Worm (Caenorhabditis elegans): ENCODE measurements around the gene fbxa-69.
"Not testable (repeated sequence)": the region's sequence is repeated elsewhere in the genome, so short reads cannot be mapped to it uniquely, and the experiment has no call there.

fbxa-69 gene

DNA sequence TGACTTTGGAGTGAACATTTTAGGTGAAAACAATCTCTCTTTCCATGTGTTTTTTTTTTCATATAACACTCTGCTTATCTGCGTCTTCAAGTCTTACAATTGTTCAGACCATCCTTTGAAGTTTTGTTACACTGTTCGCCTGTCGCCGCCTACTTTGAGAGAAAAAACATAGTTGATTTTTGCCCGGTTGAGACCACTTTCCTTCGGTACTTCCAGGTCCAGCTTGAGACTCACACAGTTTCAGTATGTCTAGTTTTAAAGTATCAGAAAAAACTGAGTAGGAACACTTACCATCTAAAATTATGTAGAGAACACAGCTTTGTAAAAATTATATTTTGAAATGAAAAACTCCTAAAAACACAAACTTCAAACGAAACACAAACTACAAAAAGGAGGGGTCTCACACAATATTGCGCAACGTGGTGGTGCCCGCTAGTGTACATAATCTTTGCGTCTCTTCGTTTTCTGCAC lies at the start of gene fbxa-69, which contains the start of gene F54B8.4:
TSS of gene fbxa-69 (minus strand) at position 10 of the 471 bp plus-strand sequence.
TSS of gene F54B8.4 (plus strand) at position 421 of the 471 bp plus-strand sequence.
- TF ChIP-seq tra-4 (tag; optimal IDR thresholded peaks at IDR 0.05) (no peak), F13C5.2 (tag; optimal IDR thresholded peaks at IDR 0.05) (no peak), tbx-11 (GFP tag; IDR thresholded peaks at IDR 0.05) (no peak), flt-1 (GFP tag; IDR thresholded peaks at IDR 0.05) (no peak)

DNA sequence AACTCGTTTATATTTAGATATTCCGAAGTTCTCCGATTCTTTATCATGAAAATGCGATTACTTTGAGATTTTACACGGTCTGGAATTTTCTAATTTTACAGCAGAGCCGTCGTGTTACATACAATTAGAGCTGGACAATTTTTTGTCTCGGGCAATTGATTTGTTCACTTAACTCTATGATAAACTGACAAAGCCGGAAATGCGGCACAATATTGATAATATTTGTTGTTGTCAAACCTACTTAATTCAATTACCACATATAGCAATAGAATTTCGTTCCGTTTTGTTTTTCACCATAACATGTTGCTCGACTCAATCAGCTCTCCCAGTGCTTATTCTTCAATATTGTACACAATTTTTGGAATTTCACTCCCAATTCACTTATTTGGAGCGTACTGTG lies 47.3 kb upstream of the fbxa-69 start, which contains the start of gene srh-299:
TSS of gene srh-299 (plus strand) at position 301 of the 400 bp plus-strand sequence.
- TF ChIP-seq hmg-4 (GFP tag; optimal IDR thresholded peaks at IDR 0.05) (no peak), tra-4 (tag; optimal IDR thresholded peaks at IDR 0.05) (no peak), hmbx-1 (tag; optimal IDR thresholded peaks at IDR 0.05) (no peak), ama-1 (optimal IDR thresholded peaks at IDR 0.05) (no peak), flt-1 (GFP tag; IDR thresholded peaks at IDR 0.05) (no peak), B0310.2 (tag; optimal IDR thresholded peaks at IDR 0.05) (no peak), ets-7 (tag; optimal IDR thresholded peaks at IDR 0.05) (no peak), tbx-11 (GFP tag; IDR thresholded peaks at IDR 0.05) (no peak), pes-1 (GFP tag; IDR thresholded peaks at IDR 0.05) (no peak), aly-1 (tag; optimal IDR thresholded peaks at IDR 0.05) (no peak), ceh-36 (tag; optimal IDR thresholded peaks at IDR 0.05) (no peak), ceh-13 (GFP tag; optimal IDR thresholded peaks at IDR 0.05) (no peak), sea-1 (GFP tag; conservative IDR thresholded peaks at IDR 0.05) (no peak), F13C5.2 (tag; optimal IDR thresholded peaks at IDR 0.05) (no peak), tbx-37 (GFP tag; conservative IDR thresholded peaks at IDR 0.05) (no peak), hnd-1 (tag; optimal IDR thresholded peaks at IDR 0.05) (no peak), scrt-1 (GFP tag; IDR thresholded peaks at IDR 0.05) (no peak)

DNA sequence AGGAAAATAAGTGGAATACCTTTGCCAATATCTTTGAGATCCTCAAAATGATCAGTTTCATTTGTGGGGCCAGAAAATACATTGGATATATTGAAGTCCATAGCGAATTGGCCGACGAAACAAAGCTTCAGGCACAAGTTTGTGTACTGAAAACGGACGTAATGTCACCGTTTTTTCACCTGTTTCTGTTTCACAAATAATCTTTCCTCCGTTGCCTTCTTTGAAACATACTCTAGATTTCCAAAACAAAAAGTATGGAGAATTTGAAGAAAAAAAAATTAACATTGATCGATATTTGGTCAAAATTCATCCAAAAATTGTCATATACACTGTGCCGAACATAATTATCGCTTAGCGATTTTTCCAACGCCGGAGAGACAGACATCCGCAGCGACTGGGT lies 46.8 kb upstream of the fbxa-69 start, which contains the start of gene srz-12:
TSS of gene srz-12 (minus strand) at position 101 of the 400 bp plus-strand sequence.
- no peak for TF ChIP-seq pes-1 (GFP tag; IDR thresholded peaks at IDR 0.05)
- TF ChIP-seq B0310.2 (tag; optimal IDR thresholded peaks at IDR 0.05), result no peak
- no peak for TF ChIP-seq ets-7 (tag; optimal IDR thresholded peaks at IDR 0.05)
- TF ChIP-seq hmbx-1 (tag; optimal IDR thresholded peaks at IDR 0.05), result no peak
- no peak for TF ChIP-seq ceh-36 (tag; optimal IDR thresholded peaks at IDR 0.05)
- no peak for TF ChIP-seq aly-1 (tag; optimal IDR thresholded peaks at IDR 0.05)

ce11 chrV:15858292-15858691 lies 42.5 kb upstream of the fbxa-69 start, which contains the start of gene srh-148:
Gene srh-148, minus strand, starts transcription at chrV:15858392.
- TF ChIP-seq pes-1 (GFP tag; IDR thresholded peaks at IDR 0.05), result no peak
- no peak for TF ChIP-seq flt-1 (GFP tag; IDR thresholded peaks at IDR 0.05)
- TF ChIP-seq aly-1 (tag; optimal IDR thresholded peaks at IDR 0.05), result no peak
- no peak for TF ChIP-seq ets-7 (tag; optimal IDR thresholded peaks at IDR 0.05)
- TF ChIP-seq hmg-4 (GFP tag; optimal IDR thresholded peaks at IDR 0.05), result no peak
- no peak for TF ChIP-seq ama-1 (optimal IDR thresholded peaks at IDR 0.05)
- TF ChIP-seq F13C5.2 (tag; optimal IDR thresholded peaks at IDR 0.05), result no peak
- TF ChIP-seq tbx-37 (GFP tag; conservative IDR thresholded peaks at IDR 0.05), result no peak
- TF ChIP-seq scrt-1 (GFP tag; IDR thresholded peaks at IDR 0.05), result no peak
- TF ChIP-seq ceh-36 (tag; optimal IDR thresholded peaks at IDR 0.05), result no peak
- no peak for TF ChIP-seq sea-1 (GFP tag; conservative IDR thresholded peaks at IDR 0.05)
- TF ChIP-seq ceh-13 (GFP tag; optimal IDR thresholded peaks at IDR 0.05), result no peak
- TF ChIP-seq tra-4 (tag; optimal IDR thresholded peaks at IDR 0.05), result no peak
- no peak for TF ChIP-seq B0310.2 (tag; optimal IDR thresholded peaks at IDR 0.05)
- TF ChIP-seq hnd-1 (tag; optimal IDR thresholded peaks at IDR 0.05), result no peak
- no peak for TF ChIP-seq hmbx-1 (tag; optimal IDR thresholded peaks at IDR 0.05)

- TF ChIP-seq tbx-11 (GFP tag; IDR thresholded peaks at IDR 0.05); hmg-4 (GFP tag; optimal IDR thresholded peaks at IDR 0.05); aly-1 (tag; optimal IDR thresholded peaks at IDR 0.05): not testable (repeated sequence)
Measured at ce11 chrV:15850276-15850811, 34.6 kb upstream of the fbxa-69 start, which contains the start of gene srh-147. Gene srh-147, minus strand, starts transcription at chrV:15850326.

ce11 chrV:15841095-15841494 lies 25.3 kb upstream of the fbxa-69 start, which contains the start of gene srh-149:
Gene srh-149, minus strand, starts transcription at chrV:15841195.
- TF ChIP-seq tra-4 (tag; optimal IDR thresholded peaks at IDR 0.05) (no peak), aly-1 (tag; optimal IDR thresholded peaks at IDR 0.05) (no peak), tbx-11 (GFP tag; IDR thresholded peaks at IDR 0.05) (no peak), F13C5.2 (tag; optimal IDR thresholded peaks at IDR 0.05) (no peak), hnd-1 (tag; optimal IDR thresholded peaks at IDR 0.05) (no peak)

- TF ChIP-seq hnd-1 (tag; optimal IDR thresholded peaks at IDR 0.05) (no peak), flt-1 (GFP tag; IDR thresholded peaks at IDR 0.05) (no peak), aly-1 (tag; optimal IDR thresholded peaks at IDR 0.05) (no peak), hmg-4 (GFP tag; optimal IDR thresholded peaks at IDR 0.05) (no peak), ceh-36 (tag; optimal IDR thresholded peaks at IDR 0.05) (no peak), tbx-37 (GFP tag; conservative IDR thresholded peaks at IDR 0.05) (no peak), pes-1 (GFP tag; IDR thresholded peaks at IDR 0.05) (no peak), sea-1 (GFP tag; conservative IDR thresholded peaks at IDR 0.05) (no peak), ama-1 (optimal IDR thresholded peaks at IDR 0.05) (no peak), scrt-1 (GFP tag; IDR thresholded peaks at IDR 0.05) (no peak), ets-7 (tag; optimal IDR thresholded peaks at IDR 0.05) (no peak), tbx-11 (GFP tag; IDR thresholded peaks at IDR 0.05) (no peak), tra-4 (tag; optimal IDR thresholded peaks at IDR 0.05) (no peak)
Measured at ce11 chrV:15833622-15834021, 17.9 kb upstream of the fbxa-69 start, which contains the start of gene srbc-54. Gene srbc-54, minus strand, starts transcription at chrV:15833722.

ce11 chrV:15831586-15831985 lies 15.8 kb upstream of the fbxa-69 start, which contains the start of gene srbc-56:
Gene srbc-56, minus strand, starts transcription at chrV:15831686.
- TF ChIP-seq flt-1 (GFP tag; IDR thresholded peaks at IDR 0.05) (no peak), hmg-4 (GFP tag; optimal IDR thresholded peaks at IDR 0.05) (no peak), aly-1 (tag; optimal IDR thresholded peaks at IDR 0.05) (no peak), tbx-11 (GFP tag; IDR thresholded peaks at IDR 0.05) (no peak), F13C5.2 (tag; optimal IDR thresholded peaks at IDR 0.05) (no peak), ceh-13 (GFP tag; optimal IDR thresholded peaks at IDR 0.05) (no peak), tbx-37 (GFP tag; conservative IDR thresholded peaks at IDR 0.05) (no peak), scrt-1 (GFP tag; IDR thresholded peaks at IDR 0.05) (no peak), pes-1 (GFP tag; IDR thresholded peaks at IDR 0.05) (no peak), hmbx-1 (tag; optimal IDR thresholded peaks at IDR 0.05) (no peak), ama-1 (optimal IDR thresholded peaks at IDR 0.05) (no peak)

Data from whole organism, early embryonic.